Worm (Caenorhabditis elegans) whole organism, L1 larva: Measurements from ENCODE around the gene idpp-2.

Experiments
- egl-27 ChIP-seq, 2 experiments: fragments of 150-350 bp in 1 of 2; sonication (generic microtip); optimal IDR thresholded peaks; 3 replicates each; lab custom pipeline; 2017 to 2018; ENCODE audit warnings: missing biosample characterization in 2 of 2, missing genetic modification characterization in 2 of 2, missing genetic modification reagents in 2 of 2
- lin-14 ChIP-seq: fragments of 200-800 bp; sonication (Bioruptor generic); optimal IDR thresholded peaks from 2 replicates; lab custom pipeline; 2018; ENCODE audit warnings: mild to moderate bottlenecking, missing genetic modification characterization, moderate library complexity, missing compliant biosample characterization
- unc-130 ChIP-seq: fragments of 150-350 bp; optimal IDR thresholded peaks from 2 replicates; lab custom pipeline; 2017; ENCODE audit warnings: missing biosample characterization, missing genetic modification characterization, inconsistent platforms
- zip-4 ChIP-seq: fragments of 200-800 bp; sonication (Bioruptor generic); optimal IDR thresholded peaks from 2 replicates; lab custom pipeline; 2018; ENCODE audit warnings: mild to moderate bottlenecking, missing genetic modification characterization, moderate library complexity, missing compliant biosample characterization
- ztf-11 ChIP-seq, 2 experiments: sonication (generic microtip); optimal IDR thresholded peaks; 2 replicates each; lab custom pipeline; 2016 to 2017; ENCODE audit warnings: missing genetic modification characterization in 2 of 2, missing biosample characterization in 1 of 2, missing compliant biosample characterization in 1 of 2

ce11 chrV:6271-6670 lies 4.8 kb downstream of the idpp-2 start:
- TF ChIP-seq unc-130 (tag; lab: Kevin White, UChicago) (no peak), lin-14 (GFP tag; lab: Kevin White, UChicago) (no peak), ztf-11 (tag; optimal IDR thresholded peaks at IDR 0.05; lab: Kevin White, UChicago) (no peak), egl-27 (tag; optimal IDR thresholded peaks at IDR 0.05; lab: Kevin White, UChicago) (no peak), zip-4 (GFP tag; lab: Kevin White, UChicago) (no peak)
